Fruit fly (Drosophila melanogaster): Measurements from ENCODE around the gene wupA.

wupA gene

dm6 chrX:18057202-18057601 lies 59.5 kb downstream of the wupA start:
- TF ChIP-seq Pif1B (GFP tag; optimal IDR thresholded peaks at IDR 0.05) (no peak), CG8301 (tag; optimal IDR thresholded peaks at IDR 0.05) (peak; percentile 19), CG15710 (tag; optimal IDR thresholded peaks at IDR 0.05) (no peak), CG14655 (GFP tag; optimal IDR thresholded peaks at IDR 0.05) (peak; percentile 52), CG32121 (GFP tag; IDR thresholded peaks at IDR 0.05) (peak; percentile 50), CG9948 (tag; optimal IDR thresholded peaks at IDR 0.05) (no peak), Snoo (tag; optimal IDR thresholded peaks at IDR 0.05) (no peak), EcR (GFP tag; optimal IDR thresholded peaks at IDR 0.05) (no peak), Pif1A (GFP tag; optimal IDR thresholded peaks at IDR 0.05) (no peak), gl (tag; optimal IDR thresholded peaks at IDR 0.05) (no peak), CG12605 (GFP tag; IDR thresholded peaks at IDR 0.05) (peak; percentile 44; the same call in 1 of the 2 replicates), rn (GFP tag; IDR thresholded peaks at IDR 0.05) (no peak), CG17806 (tag; optimal IDR thresholded peaks at IDR 0.05) (no peak), Ets98B (GFP tag; IDR thresholded peaks at IDR 0.05) (peak; percentile 48; the same call in 1 of the 2 replicates), CG13204 (GFP tag; optimal IDR thresholded peaks at IDR 0.05) (no peak), CG10348 (GFP tag; IDR thresholded peaks at IDR 0.05) (no peak), CG8159 (tag; optimal IDR thresholded peaks at IDR 0.05) (no peak), fd96Ca (GFP tag; IDR thresholded peaks at IDR 0.05) (0 out of 3 replicates have a peak, but pooled peaks have one; percentile 25), CG34367 (tag; optimal IDR thresholded peaks at IDR 0.05) (no peak), CG4496 (GFP tag; IDR thresholded peaks at IDR 0.05) (0 out of 3 replicates have a peak, but pooled peaks have one; percentile 31), D1 (tag; optimal IDR thresholded peaks at IDR 0.05) (no peak)

Measured in whole organism, pupa.